Worm (Caenorhabditis elegans): ENCODE measurements around the gene Y110A2AL.10.

DNA sequence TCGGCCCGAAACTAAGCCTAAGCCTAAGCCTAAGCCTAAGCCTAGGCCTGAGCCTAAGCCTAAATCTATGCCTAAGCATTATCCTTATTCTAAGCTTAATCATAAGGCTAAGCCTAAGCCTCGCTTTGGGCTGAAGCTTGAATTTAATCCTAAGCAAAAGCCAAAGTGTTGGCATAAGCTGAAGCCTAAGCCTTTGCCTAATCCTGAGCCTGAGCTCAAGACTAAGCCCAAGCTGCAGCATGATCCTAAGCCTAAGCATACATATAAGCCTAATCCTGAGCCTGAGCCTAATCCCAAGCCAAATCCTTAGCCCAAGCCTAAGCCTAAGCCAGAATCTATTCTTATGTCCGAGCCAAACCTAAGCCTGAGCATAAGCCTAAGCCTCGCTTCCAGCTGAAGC is 25.2 kb downstream of the Y110A2AL.10 start:
- TF ChIP-seq unc-39 (tag; optimal IDR thresholded peaks at IDR 0.05): no peak
- TF ChIP-seq pqm-1 (tag; optimal IDR thresholded peaks at IDR 0.05): no peak
- TF ChIP-seq nhr-76 (tag; optimal IDR thresholded peaks at IDR 0.05): no peak
- no peak for TF ChIP-seq unc-62 (GFP tag; optimal IDR thresholded peaks at IDR 0.05)
- TF ChIP-seq eor-1 (tag; optimal IDR thresholded peaks at IDR 0.05): no peak
- TF ChIP-seq hmg-11 (tag; optimal IDR thresholded peaks at IDR 0.05): no peak
- TF ChIP-seq nhr-12 (tag; optimal IDR thresholded peaks at IDR 0.05): no peak
- TF ChIP-seq mdl-1 (tag; optimal IDR thresholded peaks at IDR 0.05): no peak
- TF ChIP-seq lin-39 (tag; optimal IDR thresholded peaks at IDR 0.05): no peak
- no peak for TF ChIP-seq fos-1 (tag; optimal IDR thresholded peaks at IDR 0.05)
- TF ChIP-seq jun-1 (tag; optimal IDR thresholded peaks at IDR 0.05): no peak
- no peak for TF ChIP-seq nhr-11 (tag; optimal IDR thresholded peaks at IDR 0.05)
- TF ChIP-seq ZK546.5 (tag; optimal IDR thresholded peaks at IDR 0.05): no peak
- TF ChIP-seq ztf-11 (tag; optimal IDR thresholded peaks at IDR 0.05): no peak

All from whole organism, L3 larva.